Worm (Caenorhabditis elegans): Measurements from ENCODE around the gene hrg-1.

hrg-1 gene

DNA sequence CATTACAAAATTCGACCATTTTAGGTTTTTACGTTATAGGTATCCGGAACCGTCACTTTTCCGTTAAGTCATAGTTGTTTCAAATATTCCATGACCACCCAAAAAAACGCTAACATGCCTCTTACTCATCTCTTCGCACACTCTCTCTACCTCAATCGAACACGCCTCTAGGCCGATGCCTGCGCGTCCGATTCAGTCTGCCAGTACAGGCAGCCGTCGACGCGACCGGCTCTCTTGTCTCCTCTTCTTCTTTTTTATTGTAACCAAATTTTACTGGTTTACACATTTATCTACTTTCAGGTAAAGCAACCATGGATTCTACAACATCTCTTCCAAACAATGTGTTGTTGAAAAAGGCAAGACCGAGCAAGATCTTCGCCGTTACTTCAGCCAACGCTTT lies 4.1 kb downstream of the hrg-1 start, which contains the start of gene mop-25.1:
Gene mop-25.1, plus strand, starts transcription at position 301 of the 400 bp plus-strand sequence.
- TF ChIP-seq odd-2 (tag; optimal IDR thresholded peaks at IDR 0.05) (no peak), ceh-9 (tag; optimal IDR thresholded peaks at IDR 0.05) (no peak)

DNA sequence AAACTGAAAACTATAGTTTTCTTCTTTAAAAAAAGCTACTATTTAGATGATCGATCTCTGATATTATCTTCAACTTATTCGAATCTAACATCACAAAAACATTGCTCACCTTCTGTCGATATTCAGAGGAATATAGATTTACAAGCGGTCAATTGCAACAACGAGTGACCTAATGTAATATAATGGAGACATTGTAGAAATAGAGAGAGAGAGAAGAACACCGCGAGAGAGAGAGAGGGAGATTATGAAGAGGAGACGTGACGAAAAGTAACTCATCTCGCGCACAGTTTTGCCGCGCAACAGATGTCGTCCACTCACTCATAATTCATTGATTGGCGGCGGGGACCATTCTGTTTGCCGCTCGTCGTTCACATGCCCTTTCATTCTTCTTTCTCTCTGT lies 5.6 kb downstream of the hrg-1 start:
- no peak for TF ChIP-seq ceh-2 (tag; optimal IDR thresholded peaks at IDR 0.05)
- TF ChIP-seq mec-3 (tag; optimal IDR thresholded peaks at IDR 0.05; ENCODE audit: borderline replicate concordance): no peak
- peak; percentile 23 for TF ChIP-seq ceh-31 (tag; optimal IDR thresholded peaks at IDR 0.05)
- no peak for TF ChIP-seq fax-1 (tag; optimal IDR thresholded peaks at IDR 0.05)
- peak; percentile 12 for TF ChIP-seq ref-2 (tag; optimal IDR thresholded peaks at IDR 0.05)

DNA sequence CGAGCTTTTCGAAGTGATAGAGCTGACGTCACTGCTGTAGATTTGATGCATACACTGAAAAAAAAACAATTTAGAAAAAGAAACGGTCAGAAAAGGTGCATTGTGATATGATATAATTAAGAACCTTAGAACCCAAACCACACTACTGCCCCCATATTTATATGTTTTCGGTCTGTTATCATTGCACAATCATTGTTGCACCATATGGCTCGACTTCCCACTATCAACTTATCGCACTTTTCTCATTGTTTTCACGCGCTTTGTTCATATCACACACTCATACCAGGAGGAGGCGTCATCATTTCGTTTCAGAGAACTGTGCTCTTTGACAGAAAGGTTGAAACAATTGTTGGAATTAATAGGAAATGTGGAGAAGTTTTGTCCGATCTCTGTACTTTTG lies 7.1 kb downstream of the hrg-1 start:
- TF ChIP-seq ref-2 (tag; optimal IDR thresholded peaks at IDR 0.05) (no peak), elt-2 (tag; optimal IDR thresholded peaks at IDR 0.05) (peak; percentile 93)

DNA sequence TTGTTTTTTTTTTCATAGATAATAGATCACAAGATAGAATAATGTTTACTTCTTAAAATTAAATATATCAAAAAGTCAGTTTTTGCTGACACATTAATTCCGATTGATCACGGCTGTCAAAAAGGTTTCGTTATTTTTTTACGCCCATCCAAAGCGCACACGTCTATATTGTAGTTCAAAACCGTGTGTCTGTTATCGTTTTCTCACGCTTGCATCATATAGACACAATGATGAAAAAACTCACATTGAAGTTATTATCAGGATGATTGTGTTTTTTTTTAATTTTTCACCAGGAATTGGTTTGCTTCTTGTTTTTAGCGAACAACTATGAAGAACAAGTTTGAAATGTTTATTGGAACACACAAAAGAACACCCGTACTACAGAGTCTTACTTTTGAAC lies 8.3 kb downstream of the hrg-1 start:
- no peak for TF ChIP-seq pax-1 (tag; optimal IDR thresholded peaks at IDR 0.05)
- peak; percentile 19 for TF ChIP-seq elt-2 (tag; optimal IDR thresholded peaks at IDR 0.05)
- no peak for TF ChIP-seq sox-2 (GFP tag; IDR thresholded peaks at IDR 0.05)
- no peak for TF ChIP-seq tbx-2 (tag; optimal IDR thresholded peaks at IDR 0.05)
- TF ChIP-seq odd-2 (tag; optimal IDR thresholded peaks at IDR 0.05): no peak
- no peak for TF ChIP-seq Y22D7AL.16 (tag; optimal IDR thresholded peaks at IDR 0.05)
- no peak for TF ChIP-seq ceh-34 (tag; optimal IDR thresholded peaks at IDR 0.05)
- no peak for TF ChIP-seq ceh-48 (tag; optimal IDR thresholded peaks at IDR 0.05)
- TF ChIP-seq hlh-30 (tag; optimal IDR thresholded peaks at IDR 0.05; ENCODE audit: insufficient read depth): no peak

DNA sequence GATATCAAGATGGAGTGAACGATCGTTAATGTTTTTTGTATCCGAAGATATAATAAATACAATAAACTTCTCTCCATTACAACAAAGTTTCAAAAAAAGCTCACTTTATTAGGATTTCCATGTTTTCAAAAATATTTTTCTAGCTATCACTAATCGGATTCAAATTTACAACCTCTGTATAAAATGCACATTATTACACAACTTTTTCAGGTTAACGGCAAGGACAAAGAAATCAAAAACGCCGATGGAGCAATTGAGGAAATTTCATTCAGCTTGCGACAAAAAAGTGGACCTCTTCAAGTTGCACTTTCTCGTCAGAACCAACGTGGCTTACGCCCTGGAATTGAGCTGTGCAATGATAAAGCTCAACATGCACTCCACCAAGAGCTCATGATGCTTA lies 9.1 kb downstream of the hrg-1 start:
- TF ChIP-seq gmeb-2 (tag; optimal IDR thresholded peaks at IDR 0.05): no peak
- no peak for TF ChIP-seq fax-1 (tag; optimal IDR thresholded peaks at IDR 0.05)
- no peak for TF ChIP-seq ref-2 (tag; optimal IDR thresholded peaks at IDR 0.05)
- no peak for TF ChIP-seq unc-3 (GFP tag; conservative IDR thresholded peaks at IDR 0.05)
- no peak for TF ChIP-seq unc-3 (tag; optimal IDR thresholded peaks at IDR 0.05)
- no peak for TF ChIP-seq ceh-30 (tag; optimal IDR thresholded peaks at IDR 0.05)
- no peak for TF ChIP-seq ceh-31 (tag; optimal IDR thresholded peaks at IDR 0.05)

DNA sequence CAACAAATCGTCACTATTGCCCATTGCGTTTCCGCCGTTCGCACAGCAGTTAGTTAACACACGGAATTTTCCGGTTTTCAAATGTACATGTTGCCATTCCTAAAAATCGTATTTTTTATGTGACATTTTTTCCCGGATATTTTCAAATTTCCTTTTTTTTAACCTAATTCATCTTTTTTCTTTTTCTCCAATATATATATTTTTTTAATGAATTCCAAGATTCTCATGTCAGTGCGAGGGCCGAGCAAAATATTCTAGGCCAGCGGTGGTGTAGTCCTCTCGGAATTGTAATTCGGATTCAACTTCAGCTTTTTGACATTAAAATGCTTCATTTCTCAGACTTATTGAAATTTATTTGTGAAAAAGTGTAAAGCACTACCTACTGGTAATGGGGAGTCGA lies 11.0 kb downstream of the hrg-1 start, which contains the start of gene R02E12.4:
Gene R02E12.4, plus strand, starts transcription at position 301 of the 400 bp plus-strand sequence.
- no peak for TF ChIP-seq sox-2 (GFP tag; IDR thresholded peaks at IDR 0.05)
- TF ChIP-seq lin-11 (tag; optimal IDR thresholded peaks at IDR 0.05): no peak
- TF ChIP-seq elt-4 (tag; optimal IDR thresholded peaks at IDR 0.05): no peak
- TF ChIP-seq ceh-34 (tag; optimal IDR thresholded peaks at IDR 0.05): no peak
- no peak for TF ChIP-seq ceh-2 (tag; optimal IDR thresholded peaks at IDR 0.05)

DNA sequence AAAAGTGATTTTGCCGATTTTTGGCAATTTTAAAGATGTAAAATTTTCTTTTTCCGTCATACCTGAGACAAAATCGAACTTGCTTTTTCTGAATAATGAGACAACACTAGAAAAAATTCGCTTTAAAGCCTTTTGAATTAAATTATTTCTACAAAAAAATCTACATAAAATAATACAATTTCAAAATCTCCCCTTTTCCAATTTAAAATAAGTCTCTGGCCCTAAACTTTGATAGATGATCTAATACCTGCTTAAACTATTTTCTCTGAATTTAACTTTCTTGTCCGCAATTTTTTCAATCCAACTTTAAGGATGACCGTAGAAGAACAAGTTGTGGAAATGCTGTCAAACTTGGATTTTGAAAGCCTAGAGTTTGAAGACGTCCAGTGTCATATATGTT lies 12.8 kb downstream of the hrg-1 start, which contains the start of gene R02E12.12:
Gene R02E12.12, plus strand, starts transcription at position 301 of the 400 bp plus-strand sequence.
- TF ChIP-seq ceh-6 (GFP tag; optimal IDR thresholded peaks at IDR 0.05): no peak
- no peak for TF ChIP-seq T23F11.4 (GFP tag; optimal IDR thresholded peaks at IDR 0.05)
- TF ChIP-seq tbx-7 (tag; optimal IDR thresholded peaks at IDR 0.05): no peak
- no peak for TF ChIP-seq ceh-30 (tag; optimal IDR thresholded peaks at IDR 0.05)
- no peak for TF ChIP-seq hlh-30 (tag; optimal IDR thresholded peaks at IDR 0.05; ENCODE audit: insufficient read depth)
- no peak for TF ChIP-seq nfya-1 (tag; optimal IDR thresholded peaks at IDR 0.05)
- no peak for TF ChIP-seq K02D7.2 (tag; optimal IDR thresholded peaks at IDR 0.05)
- no peak for TF ChIP-seq unc-42 (tag; optimal IDR thresholded peaks at IDR 0.05)
- no peak for TF ChIP-seq unc-86 (tag; optimal IDR thresholded peaks at IDR 0.05)
- no peak for TF ChIP-seq pqm-1 (tag; optimal IDR thresholded peaks at IDR 0.05)
- TF ChIP-seq C08G9.2 (tag; optimal IDR thresholded peaks at IDR 0.05): no peak
- TF ChIP-seq ceh-9 (tag; optimal IDR thresholded peaks at IDR 0.05): no peak
- no peak for TF ChIP-seq unc-3 (GFP tag; conservative IDR thresholded peaks at IDR 0.05)
- no peak for TF ChIP-seq unc-3 (tag; optimal IDR thresholded peaks at IDR 0.05)
- TF ChIP-seq ceh-34 (tag; optimal IDR thresholded peaks at IDR 0.05): no peak
- TF ChIP-seq C38D4.7 (GFP tag; optimal IDR thresholded peaks at IDR 0.05): no peak
- no peak for TF ChIP-seq nhr-232 (tag; optimal IDR thresholded peaks at IDR 0.05)
- TF ChIP-seq odd-2 (tag; optimal IDR thresholded peaks at IDR 0.05): no peak
- TF ChIP-seq dmd-4 (tag; optimal IDR thresholded peaks at IDR 0.05; ENCODE audit: borderline replicate concordance): no peak
- no peak for TF ChIP-seq syd-9 (tag; optimal IDR thresholded peaks at IDR 0.05)
- no peak for TF ChIP-seq madf-2 (tag; optimal IDR thresholded peaks at IDR 0.05)

Data from whole organism, late embryonic.